Fruit fly (Drosophila melanogaster): ENCODE results near the gene Lim3.

dm6 chr2L:19071713-19072112 is 36.5 kb downstream of the Lim3 start:
- TF ChIP-seq dsf (GFP tag; optimal IDR thresholded peaks at IDR 0.05; ENCODE audit: borderline replicate concordance) = no peak
- no peak for TF ChIP-seq Dfd (GFP tag; optimal IDR thresholded peaks at IDR 0.05)
- no peak for TF ChIP-seq pan (optimal IDR thresholded peaks at IDR 0.05)
- TF ChIP-seq Hr78 (GFP tag; optimal IDR thresholded peaks at IDR 0.05) = no peak
- TF ChIP-seq psq (GFP tag; optimal IDR thresholded peaks at IDR 0.05) = no peak
- no peak for TF ChIP-seq N (GFP tag; optimal IDR thresholded peaks at IDR 0.05)
- peak; percentile 73 for TF ChIP-seq woc (GFP tag; optimal IDR thresholded peaks at IDR 0.05)
- TF ChIP-seq Vsx2 (GFP tag; optimal IDR thresholded peaks at IDR 0.05; ENCODE audit: partially characterized antibody) = no peak
- no peak for TF ChIP-seq Dif (GFP tag; optimal IDR thresholded peaks at IDR 0.05; ENCODE audit: partially characterized antibody)
- TF ChIP-seq Jra (GFP tag; optimal IDR thresholded peaks at IDR 0.05) = no peak
- peak; percentile 42 for TF ChIP-seq h (GFP tag; optimal IDR thresholded peaks at IDR 0.05)
- no peak for TF ChIP-seq CG9705 (GFP tag; optimal IDR thresholded peaks at IDR 0.05)

Data from whole organism, wandering third instar larva.